Worm (Caenorhabditis elegans) whole organism, late embryonic: Measurements from ENCODE around the gene pqn-41.
A peak's percentile ranks its signal among the peaks of the same experiment; 100 is the strongest.

Experiments
- C08G9.2 ChIP-seq: sonication (generic microtip); optimal IDR thresholded peaks from 2 replicates; lab custom pipeline; 2016; ENCODE audit warnings: mild to moderate bottlenecking, missing genetic modification characterization, moderate library complexity, missing compliant biosample characterization
- C38D4.7 ChIP-seq: fragments of 200-800 bp; sonication (Bioruptor generic); optimal IDR thresholded peaks from 2 replicates; lab custom pipeline; 2018; ENCODE audit warnings: mild to moderate bottlenecking, missing genetic modification characterization, moderate library complexity, missing compliant biosample characterization
- F13H6.1 ChIP-seq: sonication (generic microtip); optimal IDR thresholded peaks from 2 replicates; lab custom pipeline; 2016; ENCODE audit warnings: missing genetic modification characterization, missing compliant biosample characterization
- K09A11.1 ChIP-seq: sonication (generic microtip); optimal IDR thresholded peaks from 2 replicates; lab custom pipeline; 2017; ENCODE audit warnings: antibody characterized with exemption, mild to moderate bottlenecking, missing genetic modification characterization, missing compliant biosample characterization; ENCODE audit not compliant: insufficient read depth
- T23F11.4 ChIP-seq: fragments of 200-800 bp; sonication (Bioruptor generic); optimal IDR thresholded peaks from 2 replicates; lab custom pipeline; 2018; ENCODE audit warnings: mild to moderate bottlenecking, missing genetic modification characterization, missing compliant biosample characterization
- Y22D7AL.16 ChIP-seq: sonication (generic microtip); optimal IDR thresholded peaks from 2 replicates; lab custom pipeline; 2016; ENCODE audit warnings: missing genetic modification characterization, missing compliant biosample characterization
- ahr-1 ChIP-seq: sonication (generic microtip); optimal IDR thresholded peaks from 2 replicates; lab custom pipeline; 2016; ENCODE audit warnings: missing genetic modification characterization, missing compliant biosample characterization
- ama-1 ChIP-seq: fragments of 150-350 bp; optimal IDR thresholded peaks from 2 replicates; lab custom pipeline; 2014
- ceh-14 ChIP-seq: sonication (generic microtip); optimal IDR thresholded peaks from 2 replicates; lab custom pipeline; 2016; ENCODE audit warnings: missing genotype, missing genetic modification characterization, missing compliant biosample characterization
- ceh-18 ChIP-seq: sonication (generic microtip); optimal IDR thresholded peaks from 2 replicates; lab custom pipeline; 2016; ENCODE audit warnings: missing genetic modification characterization, missing compliant biosample characterization
- ceh-22 ChIP-seq: sonication (generic microtip); optimal IDR thresholded peaks from 2 replicates; lab custom pipeline; 2017; ENCODE audit warnings: missing biosample characterization, missing genetic modification characterization
- ceh-30 ChIP-seq: fragments of 150-350 bp; optimal IDR thresholded peaks from 2 replicates; lab custom pipeline; 2014; ENCODE audit warnings: missing biosample characterization, missing genetic modification characterization
- ceh-31 ChIP-seq: sonication (generic microtip); optimal IDR thresholded peaks from 2 replicates; lab custom pipeline; 2016; ENCODE audit warnings: missing genetic modification characterization, missing compliant biosample characterization
- ceh-34 ChIP-seq: sonication (generic microtip); optimal IDR thresholded peaks from 2 replicates; lab custom pipeline; 2016; ENCODE audit warnings: mild to moderate bottlenecking, missing genetic modification characterization, missing compliant biosample characterization
- ceh-45 ChIP-seq: fragments of 200-800 bp; sonication (Bioruptor generic); IDR thresholded peaks from 2 replicates; pipeline ENCODE4 v1.3.6; 2022; ENCODE audit warnings: missing genetic modification reagents, missing genetic modification characterization, missing compliant biosample characterization
- ceh-48 ChIP-seq: sonication (generic microtip); optimal IDR thresholded peaks from 2 replicates; lab custom pipeline; 2016; ENCODE audit warnings: missing genetic modification characterization, inconsistent platforms, missing compliant biosample characterization
- ceh-9 ChIP-seq: sonication (generic microtip); optimal IDR thresholded peaks from 2 replicates; lab custom pipeline; 2016; ENCODE audit warnings: mild to moderate bottlenecking, missing genetic modification characterization, inconsistent platforms, missing compliant biosample characterization
- che-1 ChIP-seq: sonication (generic microtip); optimal IDR thresholded peaks from 2 replicates; lab custom pipeline; 2016; ENCODE audit warnings: mild to moderate bottlenecking, missing genetic modification characterization, missing compliant biosample characterization
- dve-1 ChIP-seq: sonication (generic microtip); optimal IDR thresholded peaks from 2 replicates; lab custom pipeline; 2017; ENCODE audit warnings: antibody characterized with exemption, mild to moderate bottlenecking, missing genetic modification characterization, missing compliant biosample characterization
- eyg-1 ChIP-seq: sonication (generic microtip); optimal IDR thresholded peaks from 2 replicates; lab custom pipeline; 2016; ENCODE audit warnings: missing genotype, missing genetic modification characterization, missing compliant biosample characterization
- fax-1 ChIP-seq: sonication (generic microtip); optimal IDR thresholded peaks from 2 replicates; lab custom pipeline; 2016; ENCODE audit warnings: missing genotype, missing genetic modification characterization, missing compliant biosample characterization
- gmeb-2 ChIP-seq: sonication (generic microtip); optimal IDR thresholded peaks from 2 replicates; lab custom pipeline; 2016; ENCODE audit warnings: missing genetic modification characterization, inconsistent platforms, missing compliant biosample characterization
- hlh-13 ChIP-seq: fragments of 200-800 bp; sonication (Bioruptor generic); optimal IDR thresholded peaks from 2 replicates; lab custom pipeline; 2018; ENCODE audit warnings: mild to moderate bottlenecking, missing genetic modification characterization, missing compliant biosample characterization
- hlh-15 ChIP-seq: sonication (generic microtip); optimal IDR thresholded peaks from 2 replicates; lab custom pipeline; 2016; ENCODE audit warnings: missing genetic modification characterization, missing compliant biosample characterization
- hlh-30 ChIP-seq: sonication (generic microtip); optimal IDR thresholded peaks from 2 replicates; lab custom pipeline; 2017; ENCODE audit warnings: antibody characterized with exemption, missing genetic modification characterization, missing compliant biosample characterization; ENCODE audit not compliant: insufficient read depth
- madf-2 ChIP-seq: sonication (generic microtip); optimal IDR thresholded peaks from 2 replicates; lab custom pipeline; 2017; ENCODE audit warnings: missing genetic modification characterization, missing compliant biosample characterization
- mec-3 ChIP-seq: sonication (generic microtip); optimal IDR thresholded peaks from 2 replicates; lab custom pipeline; 2016; ENCODE audit warnings: borderline replicate concordance, missing genetic modification characterization, missing compliant biosample characterization
- nfya-1 ChIP-seq: sonication (generic microtip); optimal IDR thresholded peaks from 2 replicates; lab custom pipeline; 2017; ENCODE audit warnings: missing genetic modification characterization, mild to moderate bottlenecking, missing compliant biosample characterization, antibody characterized with exemption, moderate library complexity
- nhr-11 ChIP-seq: fragments of 150-350 bp; optimal IDR thresholded peaks from 2 replicates; lab custom pipeline; 2014; ENCODE audit warnings: missing biosample characterization, missing genetic modification characterization
- odd-2 ChIP-seq: sonication (generic microtip); optimal IDR thresholded peaks from 2 replicates; lab custom pipeline; 2017; ENCODE audit warnings: antibody characterized with exemption, mild to moderate bottlenecking, missing genetic modification characterization, missing compliant biosample characterization
- pha-4 ChIP-seq: fragments of 150-350 bp; optimal IDR thresholded peaks from 2 replicates; lab custom pipeline; 2018; ENCODE audit warnings: missing biosample characterization, missing genetic modification reagents, missing genetic modification characterization
- pqm-1 ChIP-seq: sonication (generic microtip); optimal IDR thresholded peaks from 2 replicates; lab custom pipeline; 2016; ENCODE audit warnings: missing genetic modification characterization, missing compliant biosample characterization
- sox-2 ChIP-seq: fragments of 200-800 bp; sonication (Bioruptor generic); IDR thresholded peaks from 2 replicates; pipeline ENCODE4 v1.3.6; 2022; ENCODE audit warnings: missing genetic modification reagents, missing genetic modification characterization, missing compliant biosample characterization
- syd-9 ChIP-seq: sonication (generic microtip); optimal IDR thresholded peaks from 2 replicates; lab custom pipeline; 2016; ENCODE audit warnings: mild to moderate bottlenecking, missing genetic modification characterization, moderate library complexity, missing compliant biosample characterization
- tbx-7 ChIP-seq: sonication (generic microtip); optimal IDR thresholded peaks from 2 replicates; lab custom pipeline; 2016; ENCODE audit warnings: missing genotype, missing genetic modification characterization, missing compliant biosample characterization
- unc-42 ChIP-seq: sonication (generic microtip); optimal IDR thresholded peaks from 2 replicates; lab custom pipeline; 2016; ENCODE audit warnings: missing genotype, missing genetic modification characterization, missing compliant biosample characterization
- unc-55 ChIP-seq: sonication (generic microtip); optimal IDR thresholded peaks from 2 replicates; lab custom pipeline; 2017; ENCODE audit warnings: missing biosample characterization, missing genetic modification reagents, missing genetic modification characterization

The pqn-41 gene

ce11 chrIII:1950236-1950635 is 44.5 kb downstream of the pqn-41 start, which contains the start of the genes polh-1 and rps-22 (continued):
- TF ChIP-seq mec-3 (no peak), hlh-15 (tag; lab: Kevin White, UChicago) (no peak), Y22D7AL.16 (tag; lab: Kevin White, UChicago) (no peak), F13H6.1 (tag; lab: Kevin White, UChicago) (no peak), fax-1 (tag; lab: Kevin White, UChicago) (no peak), pha-4 (tag; lab: Kevin White, UChicago) (no peak), che-1 (tag; lab: Kevin White, UChicago) (no peak), ceh-9 (tag; lab: Kevin White, UChicago) (no peak), C38D4.7 (GFP tag; lab: Kevin White, UChicago) (no peak), unc-42 (tag; lab: Kevin White, UChicago) (peak; percentile 78), hlh-13 (GFP tag; lab: Kevin White, UChicago) (no peak), nfya-1 (tag; lab: Kevin White, UChicago) (peak; percentile 82), unc-55 (GFP tag; lab: Kevin White, UChicago) (no peak), madf-2 (no peak), ahr-1 (tag; lab: Kevin White, UChicago) (no peak), ceh-30 (no peak), eyg-1 (tag; lab: Kevin White, UChicago) (no peak), ceh-34 (tag; lab: Kevin White, UChicago) (peak; percentile 42), ceh-48 (peak; percentile 68), ceh-14 (tag; lab: Kevin White, UChicago) (no peak), gmeb-2 (tag; lab: Kevin White, UChicago) (no peak), K09A11.1 (tag; lab: Kevin White, UChicago) (no peak), ama-1 (lab: Kevin White, UChicago) (no peak), C08G9.2 (no peak), nhr-11 (tag; lab: Kevin White, UChicago) (no peak), syd-9 (tag; lab: Kevin White, UChicago) (no peak), sox-2 (GFP tag; lab: Robert Waterston, UW) (no peak), ceh-31 (tag; lab: Kevin White, UChicago) (peak; percentile 79), ceh-18 (tag; lab: Kevin White, UChicago) (peak; percentile 82), T23F11.4 (GFP tag; lab: Kevin White, UChicago) (no peak), hlh-30 (tag; lab: Kevin White, UChicago) (peak; percentile 46)

ce11 chrIII:1951388-1951787 is 45.6 kb downstream of the pqn-41 start, which contains the start of gene F53A3.7:
TSS of gene F53A3.7 (plus strand) at chrIII:1951526.
- TF ChIP-seq pha-4 (tag; lab: Kevin White, UChicago) (no peak), F13H6.1 (tag; lab: Kevin White, UChicago) (no peak), dve-1 (tag; lab: Kevin White, UChicago) (no peak), syd-9 (tag; lab: Kevin White, UChicago) (no peak), hlh-30 (tag; lab: Kevin White, UChicago) (no peak), hlh-15 (tag; lab: Kevin White, UChicago) (no peak), T23F11.4 (GFP tag; lab: Kevin White, UChicago) (no peak), odd-2 (no peak), tbx-7 (no peak), pqm-1 (tag; lab: Kevin White, UChicago) (no peak), ceh-18 (tag; lab: Kevin White, UChicago) (no peak), ceh-22 (tag; lab: Kevin White, UChicago) (no peak), ceh-9 (tag; lab: Kevin White, UChicago) (no peak), ceh-45 (GFP tag; lab: Robert Waterston, UW) (no peak), ceh-34 (tag; lab: Kevin White, UChicago) (no peak), ceh-31 (tag; lab: Kevin White, UChicago) (no peak), madf-2 (no peak), C08G9.2 (no peak), unc-42 (tag; lab: Kevin White, UChicago) (no peak)
